Worm (Caenorhabditis elegans): Measurements from ENCODE around the gene txt-11.
"Not testable (repeated sequence)": the region's sequence is repeated elsewhere in the genome, so short reads cannot be mapped to it uniquely, and the experiment has no call there.

The txt-11 gene

DNA sequence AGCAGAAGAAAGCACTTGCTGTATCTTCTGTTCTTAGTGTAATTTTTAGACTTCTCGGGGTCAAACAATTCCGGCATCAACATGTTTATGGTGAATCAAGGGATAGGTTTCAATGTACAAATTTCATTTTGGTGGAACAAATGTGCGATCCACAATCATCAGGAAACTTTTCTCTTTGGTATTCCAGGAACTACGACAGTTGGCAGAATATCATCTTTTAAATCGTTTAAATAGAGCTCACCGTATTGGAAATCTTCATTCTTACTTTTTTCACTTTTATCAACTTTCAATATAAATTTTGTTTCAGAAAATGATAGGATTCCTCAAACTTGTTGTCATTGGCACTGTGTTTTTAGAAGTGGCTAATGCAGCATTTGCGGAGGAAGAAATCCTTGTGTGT, 16.3 kb upstream of the txt-11 start, which contains the start of gene T20D4.12:
T20D4.12 (plus strand) TSS at position 301 of the 400 bp plus-strand sequence.
- TF ChIP-seq F22D6.2 (tag; optimal IDR thresholded peaks at IDR 0.05); ceh-79 (tag; optimal IDR thresholded peaks at IDR 0.05); gei-17 (GFP tag; optimal IDR thresholded peaks at IDR 0.05): not testable (repeated sequence)

DNA sequence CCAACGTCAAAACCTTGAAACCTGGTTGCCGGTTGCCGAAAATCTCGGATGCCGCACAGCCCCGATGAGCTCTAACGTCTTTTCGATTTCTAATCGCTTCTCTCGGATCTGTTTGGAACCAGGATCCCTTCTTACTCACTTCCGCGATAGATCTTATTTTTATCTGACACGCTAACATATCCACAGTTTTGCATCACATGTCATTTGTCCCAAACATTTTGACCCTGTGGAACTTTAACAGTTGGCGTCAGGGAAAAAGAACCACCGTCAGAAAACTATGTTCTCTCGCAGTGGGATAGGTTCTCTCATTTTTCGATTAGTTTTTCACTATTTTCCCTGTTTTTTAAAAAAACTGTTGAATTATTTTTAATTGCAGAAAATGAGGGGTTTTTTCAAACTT, 14.8 kb upstream of the txt-11 start, which contains the start of gene T20D4.11:
T20D4.11 (plus strand) TSS at position 377 of the 400 bp plus-strand sequence.
- no peak for TF ChIP-seq F55B11.4 (tag; optimal IDR thresholded peaks at IDR 0.05; ENCODE audit: borderline replicate concordance, insufficient read depth)
- no peak for TF ChIP-seq ceh-40 (GFP tag; IDR thresholded peaks at IDR 0.05)
- TF ChIP-seq madf-10 (tag; optimal IDR thresholded peaks at IDR 0.05): no peak
- no peak for TF ChIP-seq snpc-4 (GFP tag; optimal IDR thresholded peaks at IDR 0.05)
- TF ChIP-seq snpc-4 (tag; optimal IDR thresholded peaks at IDR 0.05): no peak
- TF ChIP-seq hmg-20 (GFP tag; IDR thresholded peaks at IDR 0.05): no peak
- TF ChIP-seq ets-4 (GFP tag; optimal IDR thresholded peaks at IDR 0.05): no peak

DNA sequence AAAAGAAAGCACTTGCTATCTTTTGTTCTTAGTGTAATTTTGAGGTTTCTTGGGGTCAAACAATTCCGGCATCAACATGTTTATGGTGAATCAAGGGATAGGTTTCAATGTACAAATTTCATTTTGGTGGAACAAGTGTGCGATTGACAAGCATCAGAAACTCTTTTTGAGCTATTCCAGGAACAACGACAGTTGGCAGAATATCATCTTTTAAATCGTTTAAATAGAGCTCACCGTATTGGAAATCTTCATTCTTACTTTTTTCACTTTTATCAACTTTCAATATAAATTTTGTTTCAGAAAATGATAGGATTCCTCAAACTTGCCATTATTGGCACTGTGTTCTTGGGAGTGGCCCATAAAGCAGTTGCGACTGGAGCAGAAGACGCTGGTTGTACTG, 13.2 kb upstream of the txt-11 start, which contains the start of gene T20D4.10:
T20D4.10 (plus strand) TSS at position 301 of the 400 bp plus-strand sequence.
- not testable (repeated sequence) for TF ChIP-seq K12H6.12, zim-3, him-1 (tag; optimal IDR thresholded peaks at IDR 0.05)

DNA sequence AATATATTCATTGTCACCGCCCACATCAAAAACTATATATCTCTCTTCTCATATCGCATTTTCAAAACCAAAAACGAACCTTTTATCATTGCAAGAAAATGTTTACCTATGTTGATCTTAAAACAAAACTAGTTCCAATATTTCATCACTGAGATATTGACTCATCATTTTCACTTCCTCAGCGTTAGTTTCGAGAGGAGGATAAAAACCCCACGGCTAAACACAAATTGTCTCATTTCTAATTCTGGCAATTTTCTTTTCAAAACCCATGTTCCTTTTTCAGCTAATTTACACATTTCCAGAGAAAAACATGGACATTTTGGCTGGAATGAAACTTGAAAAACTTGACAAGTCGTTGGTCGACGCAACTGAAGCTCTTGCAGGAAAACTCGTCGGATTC, 4.5 kb upstream of the txt-11 start, which contains the start of gene T20D4.7:
T20D4.7 (plus strand) TSS at position 301 of the 400 bp plus-strand sequence.
- no peak for TF ChIP-seq F23B12.7 (tag; optimal IDR thresholded peaks at IDR 0.05; ENCODE audit: insufficient read depth)
- TF ChIP-seq K11D2.4 (GFP tag; IDR thresholded peaks at IDR 0.05): no peak
- no peak for TF ChIP-seq F33H1.4 (GFP tag; IDR thresholded peaks at IDR 0.05)
- no peak for TF ChIP-seq unc-62 (GFP tag; optimal IDR thresholded peaks at IDR 0.05)
- no peak for TF ChIP-seq madf-10 (tag; optimal IDR thresholded peaks at IDR 0.05)

DNA sequence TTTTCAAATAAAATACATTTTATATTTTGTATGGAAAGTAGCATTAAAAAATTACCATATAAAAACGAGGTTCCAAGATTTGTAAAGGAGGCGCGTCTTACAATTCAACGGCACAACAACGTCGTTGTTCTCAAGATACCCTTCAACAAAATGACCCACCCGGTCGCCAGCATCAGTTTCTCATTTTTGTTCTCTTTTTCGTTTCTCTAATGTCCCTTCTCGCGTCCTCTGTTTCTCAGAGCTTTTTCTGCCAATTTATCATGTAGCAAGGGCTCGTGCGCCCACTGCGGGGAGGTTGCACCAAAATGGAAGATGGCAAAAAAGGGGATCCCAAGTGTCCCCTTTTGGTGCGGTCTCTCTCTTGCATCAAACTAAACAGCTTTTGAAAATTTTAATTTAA, 3.6 kb upstream of the txt-11 start:
- TF ChIP-seq unc-130 (GFP tag; optimal IDR thresholded peaks at IDR 0.05): no peak
- no peak for TF ChIP-seq pha-4 (tag; optimal IDR thresholded peaks at IDR 0.05)
- no peak for TF ChIP-seq ceh-27 (GFP tag; optimal IDR thresholded peaks at IDR 0.05)
- TF ChIP-seq hmg-1.2 (GFP tag; IDR thresholded peaks at IDR 0.05): no peak

DNA sequence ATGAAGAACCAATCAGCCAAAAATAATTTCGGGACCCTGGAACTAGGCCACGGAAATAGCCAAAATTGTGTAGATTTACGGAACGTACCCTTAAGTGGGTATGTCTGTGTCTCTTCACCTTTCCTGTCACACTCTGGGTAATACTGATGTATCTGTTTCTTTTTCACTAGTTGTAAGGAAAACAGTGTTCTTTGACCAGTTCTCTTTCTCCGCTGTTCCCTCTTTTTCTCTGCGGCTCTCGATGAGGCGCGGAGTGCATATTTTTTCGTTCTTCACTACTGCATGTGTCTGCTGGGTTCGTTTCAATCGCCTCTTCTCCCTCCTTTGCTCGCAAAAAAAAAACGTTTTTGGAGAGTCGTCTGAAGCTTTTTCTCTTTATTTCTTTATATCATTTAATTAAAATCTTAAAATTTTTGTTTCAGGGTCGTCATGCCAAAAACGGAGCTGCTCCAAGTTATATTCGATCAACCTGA, 3.0 kb upstream of the txt-11 start, which contains the start of gene arrd-22:
arrd-22 (plus strand) TSS at position 423 of the 473 bp plus-strand sequence.
- TF ChIP-seq B0035.1 (tag; optimal IDR thresholded peaks at IDR 0.05) (no peak), ztf-22 (GFP tag; optimal IDR thresholded peaks at IDR 0.05) (no peak), ceh-27 (GFP tag; optimal IDR thresholded peaks at IDR 0.05) (peak; percentile 15)

DNA sequence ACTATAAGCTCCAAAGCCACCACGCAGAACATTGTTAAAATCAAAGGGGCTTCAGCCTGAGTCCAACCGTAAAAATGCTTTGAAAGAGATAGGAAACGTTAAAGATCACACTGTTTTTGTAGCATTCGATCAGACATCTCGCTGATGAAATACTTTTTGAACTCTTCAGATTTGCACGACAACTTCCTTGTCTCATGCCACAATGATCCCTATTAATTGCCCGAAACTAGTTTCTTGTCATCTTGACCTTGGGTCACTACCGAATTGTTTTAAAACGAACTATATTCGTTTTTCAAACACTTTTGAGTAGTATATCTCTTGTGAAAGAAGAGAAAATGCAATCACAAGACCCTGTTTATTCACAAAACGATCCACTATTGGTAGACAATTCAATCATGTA, 4.8 kb downstream of the txt-11 start, which contains the start of gene T20D4.3:
T20D4.3 (plus strand) TSS at position 301 of the 400 bp plus-strand sequence.
- TF ChIP-seq mel-28 (tag; optimal IDR thresholded peaks at IDR 0.05; ENCODE audit: borderline replicate concordance): no peak
- TF ChIP-seq ceh-58 (GFP tag; IDR thresholded peaks at IDR 0.05): no peak
- TF ChIP-seq hsf-1 (GFP tag; IDR thresholded peaks at IDR 0.05): no peak
- no peak for TF ChIP-seq mcd-1 (GFP tag; IDR thresholded peaks at IDR 0.05)
- TF ChIP-seq aptf-3 (GFP tag; IDR thresholded peaks at IDR 0.05): no peak
- no peak for TF ChIP-seq F37B4.10 (GFP tag; IDR thresholded peaks at IDR 0.05)
- TF ChIP-seq rcor-1 (GFP tag; IDR thresholded peaks at IDR 0.05): no peak
- TF ChIP-seq hmg-1.2 (GFP tag; IDR thresholded peaks at IDR 0.05): no peak
